Worm (Caenorhabditis elegans) whole organism, mixed stage, embryonic: Measurements from ENCODE around the gene rnf-5.

Source experiments
- M03D4.4 ChIP-seq: sonication (generic microtip); optimal IDR thresholded peaks from 2 replicates; lab custom pipeline; 2017; ENCODE audit warnings: mild to moderate bottlenecking, missing genetic modification characterization, missing compliant biosample characterization
- blmp-1 ChIP-seq: fragments of 150-350 bp; optimal IDR thresholded peaks from 2 replicates; lab custom pipeline; 2014; ENCODE audit warnings: missing biosample characterization, missing genetic modification characterization
- ceh-39 ChIP-seq: fragments of 150-350 bp; optimal IDR thresholded peaks from 2 replicates; lab custom pipeline; 2014; ENCODE audit warnings: missing biosample characterization, missing genetic modification characterization
- ceh-83 ChIP-seq: fragments of 200-800 bp; sonication (Bioruptor generic); optimal IDR thresholded peaks from 2 replicates; lab custom pipeline; 2018; ENCODE audit warnings: mild to moderate bottlenecking, missing genetic modification characterization, missing compliant biosample characterization
- ces-1 ChIP-seq: fragments of 150-350 bp; optimal IDR thresholded peaks from 2 replicates; lab custom pipeline; 2014; ENCODE audit warnings: missing biosample characterization, missing genetic modification reagents, missing genetic modification characterization
- cnd-1 ChIP-seq: fragments of 200-800 bp; sonication (Bioruptor generic); optimal IDR thresholded peaks from 2 replicates; lab custom pipeline; 2018; ENCODE audit warnings: mild to moderate bottlenecking, missing genetic modification characterization, missing compliant biosample characterization
- drap-1 ChIP-seq: fragments of 200-800 bp; sonication (Bioruptor generic); optimal IDR thresholded peaks from 3 replicates; lab custom pipeline; 2018; ENCODE audit warnings: mild to moderate bottlenecking, missing genetic modification characterization, missing compliant biosample characterization
- flh-1 ChIP-seq: fragments of 200-800 bp; sonication (Bioruptor generic); optimal IDR thresholded peaks from 2 replicates; lab custom pipeline; 2018; ENCODE audit warnings: mild to moderate bottlenecking, missing genetic modification characterization, moderate library complexity, missing compliant biosample characterization
- ham-2 ChIP-seq: fragments of 200-800 bp; sonication (Bioruptor generic); optimal IDR thresholded peaks from 2 replicates; lab custom pipeline; 2018; ENCODE audit warnings: mild to moderate bottlenecking, missing genetic modification characterization, missing compliant biosample characterization
- hlh-1 ChIP-seq: fragments of 150-350 bp; optimal IDR thresholded peaks from 2 replicates; lab custom pipeline; 2014; ENCODE audit warnings: missing biosample characterization, missing genetic modification reagents, missing genetic modification characterization
- lin-32 ChIP-seq: fragments of 200-800 bp; sonication (Bioruptor generic); optimal IDR thresholded peaks from 2 replicates; lab custom pipeline; 2018; ENCODE audit warnings: mild to moderate bottlenecking, missing genetic modification characterization, missing compliant biosample characterization
- mab-5 ChIP-seq: fragments of 150-350 bp; optimal IDR thresholded peaks from 2 replicates; lab custom pipeline; 2014; ENCODE audit warnings: missing biosample characterization, missing genetic modification characterization
- mep-1 ChIP-seq: fragments of 150-350 bp; optimal IDR thresholded peaks from 2 replicates; lab custom pipeline; 2017; ENCODE audit warnings: missing biosample characterization, missing genetic modification reagents, missing genetic modification characterization, inconsistent platforms
- nhr-12 ChIP-seq: fragments of 150-350 bp; optimal IDR thresholded peaks from 2 replicates; lab custom pipeline; 2014; ENCODE audit warnings: missing biosample characterization, missing genetic modification characterization
- nhr-237 ChIP-seq: fragments of 150-350 bp; optimal IDR thresholded peaks from 2 replicates; lab custom pipeline; 2014; ENCODE audit warnings: missing biosample characterization, missing genetic modification characterization
- nhr-76 ChIP-seq: sonication (generic microtip); optimal IDR thresholded peaks from 2 replicates; lab custom pipeline; 2017; ENCODE audit warnings: missing biosample characterization, missing genetic modification characterization
- pha-4 ChIP-seq: fragments of 150-350 bp; optimal IDR thresholded peaks from 2 replicates; lab custom pipeline; 2018; ENCODE audit warnings: missing biosample characterization, missing genetic modification reagents, missing genetic modification characterization
- sem-2 ChIP-seq: fragments of 200-800 bp; sonication (Bioruptor generic); optimal IDR thresholded peaks from 2 replicates; lab custom pipeline; 2018; ENCODE audit warnings: mild to moderate bottlenecking, missing genetic modification characterization, missing compliant biosample characterization
- sptf-1 ChIP-seq: sonication (generic microtip); optimal IDR thresholded peaks from 2 replicates; lab custom pipeline; 2017; ENCODE audit warnings: mild to moderate bottlenecking, missing genetic modification characterization, moderate library complexity, missing compliant biosample characterization
- tbx-8 ChIP-seq: fragments of 200-800 bp; sonication (Bioruptor generic); optimal IDR thresholded peaks from 2 replicates; lab custom pipeline; 2018; ENCODE audit warnings: mild to moderate bottlenecking, missing genetic modification characterization, moderate library complexity, missing compliant biosample characterization
- unc-120 ChIP-seq: sonication (generic microtip); optimal IDR thresholded peaks from 2 replicates; lab custom pipeline; 2017; ENCODE audit warnings: missing genetic modification characterization, missing compliant biosample characterization; ENCODE audit not compliant: poor library complexity, severe bottlenecking
- unc-39 ChIP-seq: fragments of 150-350 bp; optimal IDR thresholded peaks from 2 replicates; lab custom pipeline; 2014; ENCODE audit warnings: missing biosample characterization, missing genetic modification characterization
- unc-62 ChIP-seq: fragments of 150-350 bp; optimal IDR thresholded peaks from 2 replicates; lab custom pipeline; 2014; ENCODE audit warnings: missing biosample characterization, missing genetic modification reagents, missing genetic modification characterization
- ztf-11 ChIP-seq: fragments of 150-350 bp; optimal IDR thresholded peaks from 2 replicates; lab custom pipeline; 2014; ENCODE audit warnings: missing biosample characterization, missing genetic modification characterization

The rnf-5 gene

DNA sequence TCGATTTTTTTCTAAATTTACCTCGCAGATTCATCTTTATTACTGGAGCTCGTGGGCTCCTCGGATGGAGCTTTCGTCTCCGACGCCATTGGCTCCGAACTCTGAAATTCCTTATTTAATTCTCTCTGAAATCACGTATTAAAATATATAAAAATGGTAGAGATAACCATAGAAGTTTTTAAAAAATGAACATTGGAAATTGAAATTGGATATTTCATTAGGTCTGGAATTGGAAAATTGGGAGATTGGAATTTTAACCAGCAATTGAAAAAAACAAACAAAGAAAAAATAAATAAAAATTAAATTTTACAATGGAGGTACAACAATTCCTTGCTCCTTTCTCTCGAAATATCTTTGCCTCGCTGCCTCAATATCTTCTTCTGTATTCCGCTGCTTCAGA, at the start of gene rnf-5:
Gene rnf-5 (minus strand): TSS at position 101 of the 400 bp plus-strand sequence.
- no peak for TF ChIP-seq nhr-12 (tag; lab: Kevin White, UChicago)
- no peak for TF ChIP-seq unc-120
- TF ChIP-seq ceh-39: no peak

DNA sequence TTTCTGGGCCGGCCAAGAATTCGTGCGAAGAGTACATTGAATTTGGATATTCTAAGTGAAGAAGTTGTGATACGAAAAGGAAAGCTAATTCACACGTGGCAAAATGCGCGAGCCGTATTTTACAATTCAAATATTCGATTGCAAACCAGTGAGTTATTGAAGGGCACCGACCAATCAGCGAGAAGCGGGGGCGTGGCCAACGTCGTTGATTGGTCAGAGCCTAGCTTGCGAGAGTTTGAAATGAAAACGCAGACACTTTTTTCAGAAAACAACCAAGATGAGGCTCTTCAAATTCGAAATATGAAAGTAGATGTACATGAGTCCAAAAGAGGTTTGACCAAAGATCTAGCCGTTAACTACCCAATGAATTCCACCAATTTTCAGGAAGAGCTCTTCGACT, 44.0 kb upstream of the rnf-5 start:
- TF ChIP-seq sem-2 (GFP tag; lab: Kevin White, UChicago): no peak

DNA sequence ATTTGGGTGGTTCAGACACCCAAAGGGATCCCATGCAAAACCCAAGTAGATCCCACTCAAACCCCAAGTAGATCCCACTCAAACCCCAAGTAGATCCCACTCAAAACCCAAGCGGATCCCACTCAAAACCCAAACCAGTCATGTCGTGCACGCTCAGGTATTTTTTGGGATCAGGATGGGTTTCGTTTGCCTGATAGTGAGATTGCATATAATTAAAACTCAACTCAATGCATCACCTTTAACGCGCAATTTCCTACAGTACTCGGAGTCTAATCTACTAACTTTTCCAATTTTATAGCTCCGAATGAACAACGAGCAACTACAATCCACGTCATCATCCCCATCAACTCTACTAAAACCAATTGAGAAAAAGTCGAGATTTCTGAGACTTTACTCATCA, 42.5 kb upstream of the rnf-5 start, which contains the start of gene phlp-2:
Gene phlp-2 (plus strand): TSS at position 301 of the 400 bp plus-strand sequence.
- TF ChIP-seq unc-62: no peak

DNA sequence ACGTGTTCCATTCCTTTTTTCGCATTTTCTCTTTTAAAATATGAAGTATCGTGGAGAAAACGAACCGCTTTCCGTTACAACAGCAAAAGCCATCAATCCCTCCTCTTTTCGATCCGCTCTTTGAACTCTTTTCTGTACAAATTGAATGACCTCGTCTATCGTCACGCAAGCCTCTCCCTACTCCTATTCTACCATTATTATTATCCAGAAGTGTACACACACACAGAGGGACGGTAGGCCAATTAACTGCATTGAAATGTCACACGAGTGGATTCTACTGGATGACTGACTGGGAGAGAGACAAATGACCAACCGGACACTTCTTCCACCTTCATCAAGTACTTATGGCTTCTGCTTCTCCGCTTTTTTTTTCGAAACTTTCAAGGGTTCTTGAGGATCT, 41.6 kb upstream of the rnf-5 start:
- no peak for TF ChIP-seq tbx-8 (GFP tag; lab: Kevin White, UChicago)
- TF ChIP-seq nhr-237 (tag; lab: Kevin White, UChicago): no peak
- no peak for TF ChIP-seq unc-39
- TF ChIP-seq hlh-1: no peak
- TF ChIP-seq lin-32 (GFP tag; lab: Kevin White, UChicago): no peak
- no peak for TF ChIP-seq flh-1 (GFP tag; lab: Kevin White, UChicago)
- no peak for TF ChIP-seq ceh-83 (GFP tag; lab: Kevin White, UChicago)
- TF ChIP-seq ztf-11 (tag; lab: Kevin White, UChicago): no peak
- no peak for TF ChIP-seq blmp-1 (tag; lab: Kevin White, UChicago)
- TF ChIP-seq sem-2 (GFP tag; lab: Kevin White, UChicago): no peak
- TF ChIP-seq pha-4 (tag; lab: Kevin White, UChicago): no peak
- no peak for TF ChIP-seq nhr-76 (tag; lab: Kevin White, UChicago)
- no peak for TF ChIP-seq cnd-1 (tag; lab: Kevin White, UChicago)
- TF ChIP-seq, all 35 proteins: peak for 0

DNA sequence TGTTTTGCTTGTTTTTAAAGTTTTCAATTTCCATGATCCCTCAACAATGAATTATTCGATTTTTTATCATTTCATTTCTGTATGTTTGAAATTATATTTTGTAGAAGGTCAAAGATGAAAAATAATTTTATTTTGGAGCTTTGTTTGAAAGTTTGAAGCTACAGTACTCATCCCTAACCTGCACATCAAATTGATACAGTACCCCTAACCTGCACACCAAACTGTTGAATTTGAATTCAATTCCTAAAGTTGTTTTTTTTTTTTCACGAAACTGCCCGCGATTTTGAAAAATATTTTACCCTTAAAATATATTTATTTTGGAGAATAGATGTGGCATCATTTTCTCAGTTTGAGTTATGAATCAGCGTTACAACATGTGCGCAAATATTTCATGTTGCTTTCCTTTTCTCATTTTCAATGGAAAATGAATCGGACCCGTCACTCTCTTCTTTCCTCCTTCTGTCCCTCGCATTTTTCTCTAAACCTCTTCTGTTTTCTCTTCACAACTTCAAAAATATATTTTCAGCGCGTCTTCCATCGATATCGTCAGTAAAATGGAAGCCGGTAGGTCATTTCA, 39.2 kb upstream of the rnf-5 start, which contains the start of gene R74.8:
Gene R74.8 (plus strand): TSS at position 527 of the 577 bp plus-strand sequence.
- TF ChIP-seq ceh-39 (no peak), unc-62 (peak; percentile 13)
- TF ChIP-seq, all 35 proteins: peak for 1

DNA sequence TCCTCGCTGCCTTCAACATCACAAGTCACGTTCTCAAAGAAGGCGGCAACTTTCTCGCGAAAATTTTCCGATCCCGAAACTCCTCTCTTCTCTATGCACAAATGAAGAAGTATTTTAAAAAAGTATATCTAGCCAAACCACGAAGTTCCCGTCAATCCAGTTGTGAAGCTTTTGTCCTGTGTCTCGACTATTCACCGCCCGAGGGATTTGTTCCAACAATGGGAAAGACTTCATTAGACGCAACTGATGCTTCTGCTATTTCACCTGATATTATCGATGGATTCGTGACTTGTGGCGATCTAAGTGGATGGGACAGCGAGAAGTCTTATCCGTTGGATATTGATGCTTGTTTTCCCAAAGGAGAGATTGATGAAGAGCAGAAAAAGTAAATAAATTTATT, 38.3 kb upstream of the rnf-5 start:
- TF ChIP-seq drap-1 (GFP tag; lab: Kevin White, UChicago) (no peak), ceh-83 (GFP tag; lab: Kevin White, UChicago) (no peak), unc-120 (no peak), mep-1 (no peak), M03D4.4 (tag; lab: Kevin White, UChicago) (no peak), ztf-11 (tag; lab: Kevin White, UChicago) (no peak), sem-2 (GFP tag; lab: Kevin White, UChicago) (no peak), nhr-237 (tag; lab: Kevin White, UChicago) (no peak)

DNA sequence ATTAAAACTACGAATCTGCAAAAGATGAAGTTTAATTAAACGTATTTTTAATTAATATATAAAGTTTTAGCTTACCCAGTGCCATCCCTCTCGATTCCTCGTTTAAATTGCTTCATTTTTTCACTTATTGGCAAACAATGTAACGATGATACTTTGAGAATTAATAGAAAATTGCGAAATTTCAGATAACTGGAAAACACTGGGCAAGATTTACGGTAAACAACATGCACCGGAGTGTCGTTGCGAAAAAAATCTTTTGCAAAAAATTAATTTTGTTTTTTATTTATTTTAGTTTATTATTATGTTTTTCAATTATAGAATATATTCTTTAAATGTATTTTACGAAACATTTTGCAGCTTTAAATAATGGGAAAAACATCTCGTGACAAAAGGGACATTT, 37.4 kb upstream of the rnf-5 start, which contains the start of the genes pelo-1 and R74.7:
Gene pelo-1 (minus strand): TSS at position 151 of the 400 bp plus-strand sequence.
Gene R74.7 (plus strand): TSS at position 358 of the 400 bp plus-strand sequence.
- TF ChIP-seq lin-32 (GFP tag; lab: Kevin White, UChicago): no peak
- TF ChIP-seq ceh-39: no peak
- peak; percentile 14 for TF ChIP-seq ces-1
- TF ChIP-seq tbx-8 (GFP tag; lab: Kevin White, UChicago): no peak
- TF ChIP-seq mep-1: no peak
- TF ChIP-seq sptf-1 (tag; lab: Kevin White, UChicago): no peak
- no peak for TF ChIP-seq sem-2 (GFP tag; lab: Kevin White, UChicago)

DNA sequence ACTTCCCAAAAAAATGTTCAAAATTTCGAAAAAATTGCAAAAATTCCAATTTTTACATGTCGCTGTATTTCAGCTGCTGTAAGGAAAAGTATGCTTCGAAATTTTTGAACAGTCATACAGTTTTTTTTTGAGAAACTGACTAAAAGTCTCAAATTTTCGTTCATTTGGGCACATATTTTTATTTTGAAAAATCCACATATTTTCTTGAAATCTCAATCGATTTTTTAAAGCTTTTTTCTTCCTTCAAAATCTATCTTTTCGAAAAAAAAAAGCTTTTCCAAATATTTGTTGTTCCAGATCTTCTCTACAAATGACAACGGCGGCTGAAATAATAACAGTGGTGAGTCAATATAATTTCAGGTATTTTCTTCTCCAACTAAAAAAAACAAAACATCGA, 30.3 kb upstream of the rnf-5 start, which contains the start of gene asd-1:
Gene asd-1 (plus strand): TSS at position 298 of the 397 bp plus-strand sequence.
- TF ChIP-seq flh-1 (GFP tag; lab: Kevin White, UChicago): no peak
- no peak for TF ChIP-seq tbx-8 (GFP tag; lab: Kevin White, UChicago)
- no peak for TF ChIP-seq mep-1
- TF ChIP-seq mab-5 (tag; lab: Kevin White, UChicago): no peak
- TF ChIP-seq lin-32 (GFP tag; lab: Kevin White, UChicago): no peak
- no peak for TF ChIP-seq sem-2 (GFP tag; lab: Kevin White, UChicago)
- TF ChIP-seq nhr-237 (tag; lab: Kevin White, UChicago): no peak
- TF ChIP-seq nhr-76 (tag; lab: Kevin White, UChicago): no peak
- TF ChIP-seq ham-2 (GFP tag; lab: Kevin White, UChicago): no peak
- TF ChIP-seq ztf-11 (tag; lab: Kevin White, UChicago): no peak
